Worm (Caenorhabditis elegans): ENCODE data around the gene Y55F3BR.1.

The Y55F3BR.1 gene

ce11 chrIV:854357-855269, 20.0 kb upstream of the Y55F3BR.1 start, which contains the start of the genes lem-4 and Y55F3BR.11:
Gene lem-4, minus strand, starts transcription at chrIV:854780.
Gene Y55F3BR.11, plus strand, starts transcription at chrIV:855219.
- TF ChIP-seq tbx-37 (GFP tag; conservative IDR thresholded peaks at IDR 0.05) = no peak
- no peak for TF ChIP-seq tbx-11 (GFP tag; IDR thresholded peaks at IDR 0.05)
- TF ChIP-seq sea-1 (GFP tag; conservative IDR thresholded peaks at IDR 0.05) = no peak
- no peak for TF ChIP-seq B0310.2 (tag; optimal IDR thresholded peaks at IDR 0.05)
- no peak for TF ChIP-seq flt-1 (GFP tag; IDR thresholded peaks at IDR 0.05)
- TF ChIP-seq ama-1 (optimal IDR thresholded peaks at IDR 0.05) = no peak
- TF ChIP-seq ets-7 (tag; optimal IDR thresholded peaks at IDR 0.05) = no peak

- TF ChIP-seq hmg-4 (GFP tag; optimal IDR thresholded peaks at IDR 0.05) = no peak
- TF ChIP-seq tra-4 (tag; optimal IDR thresholded peaks at IDR 0.05) = no peak
- no peak for TF ChIP-seq tbx-11 (GFP tag; IDR thresholded peaks at IDR 0.05)
- TF ChIP-seq ets-7 (tag; optimal IDR thresholded peaks at IDR 0.05) = no peak
- TF ChIP-seq hmbx-1 (tag; optimal IDR thresholded peaks at IDR 0.05) = no peak
- TF ChIP-seq pes-1 (GFP tag; IDR thresholded peaks at IDR 0.05) = no peak
- no peak for TF ChIP-seq ceh-13 (GFP tag; optimal IDR thresholded peaks at IDR 0.05)
- TF ChIP-seq aly-1 (tag; optimal IDR thresholded peaks at IDR 0.05) = no peak
- TF ChIP-seq flt-1 (GFP tag; IDR thresholded peaks at IDR 0.05) = no peak
- TF ChIP-seq hnd-1 (tag; optimal IDR thresholded peaks at IDR 0.05) = no peak
Observed at ce11 chrIV:855483-855882, 19.1 kb upstream of the Y55F3BR.1 start.

DNA sequence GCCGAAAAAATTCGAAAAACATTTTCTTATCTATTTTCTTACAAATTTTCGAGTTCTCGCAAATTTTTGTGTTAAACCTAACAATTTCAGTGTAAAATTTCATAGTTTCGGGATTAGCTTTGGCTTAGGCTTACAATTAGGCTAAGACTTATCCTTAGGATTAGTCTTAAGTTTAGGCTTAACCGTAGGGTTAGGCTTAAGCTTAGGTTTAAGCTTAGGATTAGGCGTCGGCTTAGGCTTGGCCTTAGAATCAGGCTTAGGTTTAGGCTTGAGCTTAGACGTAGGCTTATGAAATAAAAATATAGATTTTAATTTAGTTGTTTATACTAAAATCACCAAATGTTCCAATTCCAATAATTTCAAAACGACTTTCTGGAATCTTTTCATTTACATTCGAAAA, 18.6 kb upstream of the Y55F3BR.1 start:
- TF ChIP-seq pes-1 (GFP tag; IDR thresholded peaks at IDR 0.05) (no peak), ceh-36 (tag; optimal IDR thresholded peaks at IDR 0.05) (peak; percentile 77)

- TF ChIP-seq hmg-4 (GFP tag; optimal IDR thresholded peaks at IDR 0.05) (no peak), B0310.2 (tag; optimal IDR thresholded peaks at IDR 0.05) (no peak), ama-1 (optimal IDR thresholded peaks at IDR 0.05) (no peak), pes-1 (GFP tag; IDR thresholded peaks at IDR 0.05) (no peak), hnd-1 (tag; optimal IDR thresholded peaks at IDR 0.05) (no peak)
Observed at ce11 chrIV:858630-859029, 16.0 kb upstream of the Y55F3BR.1 start, which contains the start of gene Y55F3BR.2. Gene Y55F3BR.2, plus strand, starts transcription at chrIV:858930.

DNA sequence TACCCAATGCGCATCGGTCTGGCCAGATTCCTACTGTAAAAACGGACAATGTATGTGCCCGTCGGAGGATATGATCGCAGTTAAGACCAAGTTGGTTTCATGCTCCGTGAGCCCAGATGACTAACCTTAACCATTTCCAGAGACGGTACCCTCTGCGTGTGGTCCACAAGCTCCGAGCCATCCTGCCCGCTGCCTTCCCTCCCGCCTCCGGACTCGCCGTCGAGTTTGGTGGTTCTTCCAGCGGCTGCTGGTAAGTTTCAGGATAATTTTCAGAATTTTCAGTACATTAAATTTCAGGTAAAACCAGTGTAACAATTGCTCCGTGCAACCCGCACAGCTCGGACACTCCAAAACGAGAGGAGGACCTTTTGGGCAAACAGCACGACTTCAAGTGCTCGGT, 13.8 kb upstream of the Y55F3BR.1 start:
- no peak for TF ChIP-seq pes-1 (GFP tag; IDR thresholded peaks at IDR 0.05)
- TF ChIP-seq tbx-11 (GFP tag; IDR thresholded peaks at IDR 0.05) = no peak
- no peak for TF ChIP-seq hmg-4 (GFP tag; optimal IDR thresholded peaks at IDR 0.05)
- no peak for TF ChIP-seq ets-7 (tag; optimal IDR thresholded peaks at IDR 0.05)
- no peak for TF ChIP-seq hmbx-1 (tag; optimal IDR thresholded peaks at IDR 0.05)
- TF ChIP-seq B0310.2 (tag; optimal IDR thresholded peaks at IDR 0.05) = no peak
- TF ChIP-seq F13C5.2 (tag; optimal IDR thresholded peaks at IDR 0.05) = no peak
- TF ChIP-seq flt-1 (GFP tag; IDR thresholded peaks at IDR 0.05) = no peak
- TF ChIP-seq tra-4 (tag; optimal IDR thresholded peaks at IDR 0.05) = no peak
- no peak for TF ChIP-seq ceh-36 (tag; optimal IDR thresholded peaks at IDR 0.05)
- no peak for TF ChIP-seq ceh-13 (GFP tag; optimal IDR thresholded peaks at IDR 0.05)
- no peak for TF ChIP-seq aly-1 (tag; optimal IDR thresholded peaks at IDR 0.05)
- TF ChIP-seq ama-1 (optimal IDR thresholded peaks at IDR 0.05) = no peak
- no peak for TF ChIP-seq sea-1 (GFP tag; conservative IDR thresholded peaks at IDR 0.05)
- no peak for TF ChIP-seq scrt-1 (GFP tag; IDR thresholded peaks at IDR 0.05)
- no peak for TF ChIP-seq hnd-1 (tag; optimal IDR thresholded peaks at IDR 0.05)
- no peak for TF ChIP-seq tbx-37 (GFP tag; conservative IDR thresholded peaks at IDR 0.05)

DNA sequence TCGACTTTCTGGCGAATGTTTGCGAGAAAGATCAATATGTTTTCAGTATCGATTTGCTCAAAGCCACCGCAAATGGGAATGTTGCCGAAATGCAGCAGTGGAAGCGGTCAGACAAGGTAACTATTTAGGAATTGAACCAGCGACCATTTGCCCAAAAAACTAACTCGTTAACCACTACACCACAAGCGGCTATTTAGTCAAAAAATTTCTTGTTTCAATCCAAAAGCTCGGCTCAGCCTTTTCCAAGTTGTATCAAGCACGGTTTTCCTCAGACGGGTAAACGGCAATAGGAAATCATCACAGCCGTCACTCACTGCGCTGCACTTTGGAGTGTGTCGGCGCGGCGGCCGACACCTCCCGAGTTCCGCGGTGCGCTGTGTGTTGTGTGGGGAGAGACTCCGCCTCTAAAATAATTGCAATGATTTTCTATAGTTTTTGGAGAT, 7.7 kb upstream of the Y55F3BR.1 start:
- peak; percentile 27 for TF ChIP-seq hmg-4 (GFP tag; optimal IDR thresholded peaks at IDR 0.05)
- no peak for TF ChIP-seq tbx-37 (GFP tag; conservative IDR thresholded peaks at IDR 0.05)
- TF ChIP-seq scrt-1 (GFP tag; IDR thresholded peaks at IDR 0.05) = no peak
- TF ChIP-seq tbx-11 (GFP tag; IDR thresholded peaks at IDR 0.05) = 0 out of 2 replicates have a peak, but pooled peaks have one; percentile 30
- TF ChIP-seq ama-1 (optimal IDR thresholded peaks at IDR 0.05) = peak; percentile 84
- TF ChIP-seq sea-1 (GFP tag; conservative IDR thresholded peaks at IDR 0.05) = no peak
- no peak for TF ChIP-seq hmbx-1 (tag; optimal IDR thresholded peaks at IDR 0.05)
- no peak for TF ChIP-seq pes-1 (GFP tag; IDR thresholded peaks at IDR 0.05)
- TF ChIP-seq B0310.2 (tag; optimal IDR thresholded peaks at IDR 0.05) = no peak
- TF ChIP-seq flt-1 (GFP tag; IDR thresholded peaks at IDR 0.05) = no peak
- no peak for TF ChIP-seq aly-1 (tag; optimal IDR thresholded peaks at IDR 0.05)
- TF ChIP-seq tra-4 (tag; optimal IDR thresholded peaks at IDR 0.05) = no peak
- TF ChIP-seq hnd-1 (tag; optimal IDR thresholded peaks at IDR 0.05) = no peak
- no peak for TF ChIP-seq ets-7 (tag; optimal IDR thresholded peaks at IDR 0.05)
- peak; percentile 45 for TF ChIP-seq F13C5.2 (tag; optimal IDR thresholded peaks at IDR 0.05)
- TF ChIP-seq ceh-13 (GFP tag; optimal IDR thresholded peaks at IDR 0.05) = no peak
- no peak for TF ChIP-seq ceh-36 (tag; optimal IDR thresholded peaks at IDR 0.05)

DNA sequence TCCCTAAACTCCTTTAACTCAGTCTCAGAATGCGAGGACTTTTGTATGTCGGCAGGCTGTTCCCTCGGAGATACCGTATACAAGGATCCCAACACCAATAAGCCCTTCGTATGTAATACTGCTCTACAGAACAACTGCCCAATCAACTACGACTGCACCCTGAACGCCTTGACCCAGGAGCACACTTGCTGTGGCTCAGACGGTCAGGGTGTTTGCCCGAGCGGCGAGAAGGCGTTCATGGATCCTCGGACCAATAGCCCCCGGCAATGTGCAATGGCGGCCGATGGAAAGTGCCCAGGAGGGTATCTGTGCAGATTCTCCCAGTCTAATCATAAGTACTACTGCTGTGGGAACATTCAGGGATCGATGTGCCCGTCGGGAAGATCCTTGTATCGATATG, 5.9 kb upstream of the Y55F3BR.1 start:
- TF ChIP-seq B0310.2 (tag; optimal IDR thresholded peaks at IDR 0.05) (no peak), ceh-36 (tag; optimal IDR thresholded peaks at IDR 0.05) (no peak), sea-1 (GFP tag; conservative IDR thresholded peaks at IDR 0.05) (no peak), hnd-1 (tag; optimal IDR thresholded peaks at IDR 0.05) (no peak), flt-1 (GFP tag; IDR thresholded peaks at IDR 0.05) (no peak), tbx-11 (GFP tag; IDR thresholded peaks at IDR 0.05) (no peak), hmbx-1 (tag; optimal IDR thresholded peaks at IDR 0.05) (no peak), ceh-13 (GFP tag; optimal IDR thresholded peaks at IDR 0.05) (no peak), tbx-37 (GFP tag; conservative IDR thresholded peaks at IDR 0.05) (no peak), scrt-1 (GFP tag; IDR thresholded peaks at IDR 0.05) (no peak), aly-1 (tag; optimal IDR thresholded peaks at IDR 0.05) (no peak)
